Worm (Caenorhabditis elegans): Measurements from ENCODE around the gene spp-27.

The spp-27 gene

ce11 chrV:6551707-6552390 lies 5.1 kb downstream of the spp-27 start, which contains the start of gene twk-10:
Gene twk-10, plus strand, starts transcription at chrV:6552340.
- no peak for TF ChIP-seq unc-62 (GFP tag; optimal IDR thresholded peaks at IDR 0.05)

ce11 chrV:6549871-6550270 lies 7.1 kb downstream of the spp-27 start, which contains the start of gene lipl-4:
Gene lipl-4, plus strand, starts transcription at chrV:6550171.
- no peak for TF ChIP-seq unc-62 (GFP tag; optimal IDR thresholded peaks at IDR 0.05)

ce11 chrV:6549148-6549547 lies 7.8 kb downstream of the spp-27 start, which contains the start of gene K04A8.20:
Gene K04A8.20, plus strand, starts transcription at chrV:6549448.
- TF ChIP-seq unc-62 (GFP tag; optimal IDR thresholded peaks at IDR 0.05), result no peak

ce11 chrV:6548309-6548708 lies 8.6 kb downstream of the spp-27 start:
- no peak for TF ChIP-seq unc-62 (GFP tag; optimal IDR thresholded peaks at IDR 0.05)

- no peak for TF ChIP-seq unc-62 (GFP tag; optimal IDR thresholded peaks at IDR 0.05)
Observed at ce11 chrV:6546450-6547171, 10.3 kb downstream of the spp-27 start, which contains the start of gene dre-1. Gene dre-1, minus strand, starts transcription at chrV:6546500.

ce11 chrV:6544999-6545398 lies 11.9 kb downstream of the spp-27 start:
- no peak for TF ChIP-seq unc-62 (GFP tag; optimal IDR thresholded peaks at IDR 0.05)

ce11 chrV:6541875-6542274 lies 15.1 kb downstream of the spp-27 start:
- no peak for TF ChIP-seq unc-62 (GFP tag; optimal IDR thresholded peaks at IDR 0.05)

ce11 chrV:6538323-6538722 lies 18.6 kb downstream of the spp-27 start:
- no peak for TF ChIP-seq unc-62 (GFP tag; optimal IDR thresholded peaks at IDR 0.05)

- TF ChIP-seq unc-62 (GFP tag; optimal IDR thresholded peaks at IDR 0.05), result no peak
Observed at ce11 chrV:6533030-6533429, 23.9 kb downstream of the spp-27 start, which contains the start of gene hpo-26. Gene hpo-26, minus strand, starts transcription at chrV:6533060.

- TF ChIP-seq unc-62 (GFP tag; optimal IDR thresholded peaks at IDR 0.05), result no peak
Observed at ce11 chrV:6524757-6525156, 32.2 kb downstream of the spp-27 start, which contains the start of gene acs-1. Gene acs-1, plus strand, starts transcription at chrV:6524989.

- no peak for TF ChIP-seq unc-62 (GFP tag; optimal IDR thresholded peaks at IDR 0.05)
Observed at ce11 chrV:6522879-6523497, 33.9 kb downstream of the spp-27 start.

- TF ChIP-seq unc-62 (GFP tag; optimal IDR thresholded peaks at IDR 0.05), result no peak
Observed at ce11 chrV:6520385-6521080, 36.4 kb downstream of the spp-27 start, which contains the start of the genes F46E10.2 and F46E10.18. Gene F46E10.2, plus strand, starts transcription at chrV:6520435. Gene F46E10.18, plus strand, starts transcription at chrV:6521030.

ce11 chrV:6518225-6518396 lies 38.8 kb downstream of the spp-27 start, which contains the start of gene F46E10.3:
Gene F46E10.3, plus strand, starts transcription at chrV:6518297.
- TF ChIP-seq unc-62 (GFP tag; optimal IDR thresholded peaks at IDR 0.05), result no peak

- no peak for TF ChIP-seq unc-62 (GFP tag; optimal IDR thresholded peaks at IDR 0.05)
Observed at ce11 chrV:6517305-6518224, 39.4 kb downstream of the spp-27 start.
